Fruit fly (Drosophila melanogaster): ENCODE data around the gene CG32240.
A peak's percentile ranks its signal among the peaks of the same experiment; 100 is the strongest.

Gene CG32240

DNA sequence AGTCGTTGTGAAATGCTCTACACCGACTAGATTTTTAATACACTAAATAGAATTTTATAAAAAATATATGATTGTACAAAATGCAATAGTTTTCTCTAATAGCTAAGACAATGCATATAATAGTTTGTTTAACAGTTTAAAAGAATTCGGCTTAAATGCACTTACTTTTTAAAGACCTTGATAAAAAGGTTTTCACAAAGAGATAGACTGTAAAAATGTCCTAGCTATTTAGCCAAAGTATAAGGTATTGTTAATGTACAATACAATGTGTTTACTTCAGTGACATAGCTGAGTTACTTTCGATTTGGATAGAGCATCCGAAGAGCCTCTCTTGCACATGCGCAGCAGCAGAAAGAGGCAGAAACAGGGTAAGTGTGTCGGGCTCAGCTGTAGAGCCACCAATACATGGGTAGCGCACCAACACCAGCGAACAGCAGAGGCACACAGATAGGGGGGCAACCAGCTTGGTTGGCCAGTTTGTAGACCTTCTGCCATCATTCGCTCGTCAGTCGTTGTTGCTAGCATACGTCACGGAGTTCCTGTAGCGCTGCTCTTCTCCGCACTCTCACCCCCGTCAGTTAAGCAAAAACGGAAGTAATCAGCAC, 25.3 kb upstream of the CG32240 start, which contains the start of gene TP53INP (continued):
- peak; percentile 90 for TF ChIP-seq CG9437 (GFP tag; optimal IDR thresholded peaks at IDR 0.05)
- TF ChIP-seq CG14965 (GFP tag; optimal IDR thresholded peaks at IDR 0.05; ENCODE audit: borderline replicate concordance): peak; percentile 49
- peak; percentile 88 for TF ChIP-seq Meics (GFP tag; optimal IDR thresholded peaks at IDR 0.05)
- TF ChIP-seq Hey (tag; optimal IDR thresholded peaks at IDR 0.05): no peak
- TF ChIP-seq odd (GFP tag; optimal IDR thresholded peaks at IDR 0.05): peak; percentile 93
- TF ChIP-seq Myb (GFP tag; optimal IDR thresholded peaks at IDR 0.05): peak; percentile 51
- no peak for TF ChIP-seq ab (GFP tag; optimal IDR thresholded peaks at IDR 0.05)
- TF ChIP-seq Bdp1 (GFP tag; optimal IDR thresholded peaks at IDR 0.05): peak; percentile 21
- TF ChIP-seq tup (GFP tag; optimal IDR thresholded peaks at IDR 0.05): peak; percentile 31
- peak; percentile 7 for TF ChIP-seq ash1 (GFP tag; optimal IDR thresholded peaks at IDR 0.05)
- peak; percentile 64 for TF ChIP-seq Lhr (GFP tag; optimal IDR thresholded peaks at IDR 0.05)
- peak; percentile 72; the same call in 1 of the 3 replicates for TF ChIP-seq so (GFP tag; IDR thresholded peaks at IDR 0.05)
- TF ChIP-seq hbn (GFP tag; IDR thresholded peaks at IDR 0.05; ENCODE audit: partially characterized antibody): no peak
- TF ChIP-seq CG9727 (GFP tag; optimal IDR thresholded peaks at IDR 0.05): peak; percentile 94
- TF ChIP-seq CG10462 (GFP tag; optimal IDR thresholded peaks at IDR 0.05): peak; percentile 84
- TF ChIP-seq CG12104 (GFP tag; optimal IDR thresholded peaks at IDR 0.05): peak; percentile 88
- TF ChIP-seq al (GFP tag; IDR thresholded peaks at IDR 0.05): peak; percentile 44; the same call in 1 of the 2 replicates
- peak; percentile 55 for TF ChIP-seq pb (GFP tag; optimal IDR thresholded peaks at IDR 0.05)
- peak; percentile 83 for TF ChIP-seq CG13296 (GFP tag; optimal IDR thresholded peaks at IDR 0.05)
- peak; percentile 48; the same call in 2 of the 3 replicates for TF ChIP-seq ase (GFP tag; IDR thresholded peaks at IDR 0.05)
- TF ChIP-seq sqz (GFP tag; optimal IDR thresholded peaks at IDR 0.05): peak; percentile 76
- TF ChIP-seq bbx (GFP tag; IDR thresholded peaks at IDR 0.05; ENCODE audit: partially characterized antibody): peak; percentile 59
- peak; percentile 61 for TF ChIP-seq en (GFP tag; optimal IDR thresholded peaks at IDR 0.05)
- TF ChIP-seq dm (GFP tag; optimal IDR thresholded peaks at IDR 0.05): peak; percentile 63
- TF ChIP-seq E2f1 (GFP tag; IDR thresholded peaks at IDR 0.05): peak; percentile 70
- TF ChIP-seq CG6175 (GFP tag; IDR thresholded peaks at IDR 0.05): peak; percentile 68; the same call in 2 of the 3 replicates
- TF ChIP-seq BEAF-32 (GFP tag; optimal IDR thresholded peaks at IDR 0.05): no peak
- TF ChIP-seq slou (GFP tag; optimal IDR thresholded peaks at IDR 0.05): peak; percentile 73
- TF ChIP-seq CG10147 (GFP tag; optimal IDR thresholded peaks at IDR 0.05): peak; percentile 93
- no peak for TF ChIP-seq dan (GFP tag; IDR thresholded peaks at IDR 0.05)
- peak; percentile 50 for TF ChIP-seq crc (GFP tag; optimal IDR thresholded peaks at IDR 0.05)
- TF ChIP-seq kni (GFP tag; optimal IDR thresholded peaks at IDR 0.05): peak; percentile 67
- TF ChIP-seq Mes4 (GFP tag; optimal IDR thresholded peaks at IDR 0.05): peak; percentile 70
- TF ChIP-seq ato (GFP tag; IDR thresholded peaks at IDR 0.05; ENCODE audit: partially characterized antibody): no peak
- TF ChIP-seq CG12155 (GFP tag; optimal IDR thresholded peaks at IDR 0.05): peak; percentile 78
- peak; percentile 91 for TF ChIP-seq CG14710 (tag; optimal IDR thresholded peaks at IDR 0.05)
- peak; percentile 29 for TF ChIP-seq CG33213 (GFP tag; optimal IDR thresholded peaks at IDR 0.05)
- TF ChIP-seq zf30C (GFP tag; optimal IDR thresholded peaks at IDR 0.05): no peak
- TF ChIP-seq Pdp1 (GFP tag; optimal IDR thresholded peaks at IDR 0.05): peak; percentile 69 to 80
- peak; percentile 8 for TF ChIP-seq stwl (tag; optimal IDR thresholded peaks at IDR 0.05)
- TF ChIP-seq Hmr (GFP tag; optimal IDR thresholded peaks at IDR 0.05): peak; percentile 92
- TF ChIP-seq vfl (GFP tag; optimal IDR thresholded peaks at IDR 0.05): peak; percentile 47
- peak; percentile 72 for TF ChIP-seq sd (tag; optimal IDR thresholded peaks at IDR 0.05)
- TF ChIP-seq Bteb2 (GFP tag; optimal IDR thresholded peaks at IDR 0.05): peak; percentile 71
- TF ChIP-seq CG1233 (GFP tag; optimal IDR thresholded peaks at IDR 0.05): peak; percentile 79
- TF ChIP-seq Neu2 (GFP tag; optimal IDR thresholded peaks at IDR 0.05; ENCODE audit: borderline replicate concordance): peak; percentile 48
- peak; percentile 79 for TF ChIP-seq CG32767 (GFP tag; IDR thresholded peaks at IDR 0.05)
- TF ChIP-seq CG8388 (GFP tag; optimal IDR thresholded peaks at IDR 0.05): peak; percentile 89
- TF ChIP-seq ftz-f1 (GFP tag; optimal IDR thresholded peaks at IDR 0.05): no peak

Data from whole organism, embryonic.